Fruit fly (Drosophila melanogaster): ENCODE measurements around the gene Tollo.
A peak's percentile ranks its signal among the peaks of the same experiment; 100 is the strongest.

DNA sequence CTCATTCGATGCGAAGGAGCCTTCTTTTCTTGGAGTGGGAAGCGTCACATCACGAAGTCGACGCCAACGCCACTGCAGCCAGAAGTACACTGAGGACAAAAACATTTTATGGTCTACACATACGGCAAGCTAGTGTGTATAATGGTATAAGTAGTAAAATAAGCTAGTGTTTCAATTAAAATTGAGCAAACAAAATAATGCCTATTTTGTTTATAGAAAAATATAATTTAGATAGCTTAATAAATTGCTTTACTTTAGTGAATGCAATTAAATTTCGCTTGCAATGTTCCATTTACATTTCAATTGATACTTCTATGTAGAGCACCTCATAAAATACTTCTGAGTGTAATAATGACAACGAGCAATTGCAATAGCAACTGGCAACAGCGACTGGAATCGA is 15.1 kb upstream of the Tollo start:
- TF ChIP-seq psq (GFP tag; optimal IDR thresholded peaks at IDR 0.05) = no peak
- no peak for TF ChIP-seq sage (GFP tag; optimal IDR thresholded peaks at IDR 0.05)
- TF ChIP-seq fru (GFP tag; optimal IDR thresholded peaks at IDR 0.05) = no peak
- TF ChIP-seq HLH106 (tag; optimal IDR thresholded peaks at IDR 0.05) = no peak
- no peak for TF ChIP-seq brk (GFP tag; optimal IDR thresholded peaks at IDR 0.05)
- TF ChIP-seq Dfd (GFP tag; optimal IDR thresholded peaks at IDR 0.05) = no peak
- no peak for TF ChIP-seq pan (optimal IDR thresholded peaks at IDR 0.05)
- peak; percentile 25 for TF ChIP-seq ey (GFP tag; optimal IDR thresholded peaks at IDR 0.05)
- TF ChIP-seq Rel (GFP tag; optimal IDR thresholded peaks at IDR 0.05) = no peak
- TF ChIP-seq Rel (tag; optimal IDR thresholded peaks at IDR 0.05) = no peak
- no peak for TF ChIP-seq Dif (GFP tag; optimal IDR thresholded peaks at IDR 0.05; ENCODE audit: partially characterized antibody)
- no peak for TF ChIP-seq tai (GFP tag; optimal IDR thresholded peaks at IDR 0.05)
- TF ChIP-seq Abd-B (GFP tag; optimal IDR thresholded peaks at IDR 0.05) = no peak
- TF ChIP-seq Sp1 (GFP tag; optimal IDR thresholded peaks at IDR 0.05) = no peak
- no peak for TF ChIP-seq Jra (GFP tag; optimal IDR thresholded peaks at IDR 0.05)

Data from whole organism, wandering third instar larva.